3 fruit fly cellular contexts compared by ENCODE assay signal in the genomic region with DNA sequence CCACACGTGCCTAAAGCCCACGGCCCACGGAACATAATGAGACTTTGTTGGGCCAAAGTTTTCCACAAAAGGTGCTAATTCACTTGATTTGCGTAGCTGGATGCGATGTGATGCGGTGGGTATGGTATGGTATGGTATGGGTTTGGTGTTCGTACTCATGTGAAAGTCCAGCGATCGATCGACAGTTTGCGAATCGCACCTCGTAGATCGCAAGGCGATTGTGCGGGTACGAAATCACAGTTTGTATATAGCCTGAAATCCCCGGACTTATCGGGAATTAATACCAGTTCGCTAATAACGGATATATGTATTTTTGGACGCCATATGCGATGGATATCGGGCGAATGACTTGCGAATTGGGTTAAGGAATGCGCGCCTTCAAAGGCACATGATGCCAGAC.
TF ChIP-seq lines count a peak whose summit lies in the region.

No protein-coding gene starts in this region.

- no peak for TF ChIP-seq CTCF in whole organism, embryonic (GFP tag; optimal IDR thresholded peaks at IDR 0.05; lab: Kevin White, UChicago)

TF ChIP-seq in whole organism, adult, 20 proteins besides CTCF, POLR2A, EP300 and RAD21:
- TF ChIP-seq CG12768 (GFP tag; optimal IDR thresholded peaks at IDR 0.05; lab: Kevin White, UChicago) (peak; percentile 75), CG33017 (tag; optimal IDR thresholded peaks at IDR 0.05; lab: Kevin White, UChicago) (no peak), CG7045 (GFP tag; optimal IDR thresholded peaks at IDR 0.05; lab: Kevin White, UChicago) (no peak), cnc (optimal IDR thresholded peaks at IDR 0.05; lab: Kevin White, UChicago) (peak in 1 of 2 experiments; percentile 19)
TF ChIP-seq in whole organism, adult: peak in this region for 2.

TF ChIP-seq in whole organism, embryonic, 481 proteins besides CTCF, POLR2A, EP300 and RAD21:
- TF ChIP-seq Kr (GFP tag; optimal IDR thresholded peaks at IDR 0.05; lab: Kevin White, UChicago) (no peak), bigmax (GFP tag; optimal IDR thresholded peaks at IDR 0.05; lab: Kevin White, UChicago) (no peak), CG3838 (GFP tag; optimal IDR thresholded peaks at IDR 0.05; lab: Kevin White, UChicago) (no peak), CG3995 (GFP tag; optimal IDR thresholded peaks at IDR 0.05; lab: Kevin White, UChicago) (peak; percentile 6), zf30C (GFP tag; optimal IDR thresholded peaks at IDR 0.05; lab: Kevin White, UChicago) (no peak)
TF ChIP-seq in whole organism, embryonic: peak in this region for 1.

TF ChIP-seq in whole organism, wandering third instar larva, 38 proteins besides CTCF, POLR2A, EP300 and RAD21:
- TF ChIP-seq Rel (GFP tag; optimal IDR thresholded peaks at IDR 0.05; lab: Kevin White, UChicago) (no peak), Rel (tag; optimal IDR thresholded peaks at IDR 0.05; lab: Kevin White, UChicago) (peak; percentile 98), Jra (GFP tag; optimal IDR thresholded peaks at IDR 0.05; lab: Kevin White, UChicago) (no peak)
